Fruit fly (Drosophila melanogaster) whole organism, prepupa: Measurements from ENCODE around the gene NFAT.
A peak's percentile ranks its signal among the peaks of the same experiment; 100 is the strongest.

Experiments
- Blimp-1 ChIP-seq: fragments of 200-800 bp; sonication (Bioruptor generic); optimal IDR thresholded peaks from 3 replicates; lab custom pipeline; 2017; ENCODE audit warnings: missing biosample characterization, missing genetic modification characterization, mild to moderate bottlenecking, moderate library complexity, missing genetic modification reagents
- CG10631 ChIP-seq: fragments of 200-800 bp; sonication (Bioruptor generic); optimal IDR thresholded peaks from 2 replicates; lab custom pipeline; 2016; ENCODE audit warnings: missing biosample characterization, missing genetic modification characterization
- CG11294 ChIP-seq: fragments of 200-800 bp; sonication (Bioruptor generic); IDR thresholded peaks from 2 replicates; pipeline ENCODE4 v1.3.6; 2022; ENCODE audit warnings: missing biosample characterization, missing genetic modification characterization
- CG11762 ChIP-seq: fragments of 200-800 bp; sonication (Bioruptor generic); optimal IDR thresholded peaks from 3 replicates; lab custom pipeline; 2016; ENCODE audit warnings: missing biosample characterization, missing genetic modification characterization; ENCODE audit not compliant: insufficient read depth
- CG11902 ChIP-seq: fragments of 200-800 bp; sonication (Bioruptor generic); optimal IDR thresholded peaks from 3 replicates; lab custom pipeline; 2016; ENCODE audit warnings: missing biosample characterization, missing genetic modification characterization
- CG15336 ChIP-seq: fragments of 200-800 bp; sonication (Bioruptor generic); IDR thresholded peaks from 2 replicates; pipeline ENCODE4 v1.3.6; 2022; ENCODE audit warnings: missing biosample characterization, missing genetic modification characterization
- CG1621 ChIP-seq: fragments of 200-800 bp; sonication (Bioruptor generic); optimal IDR thresholded peaks from 3 replicates; lab custom pipeline; 2018; ENCODE audit warnings: missing biosample characterization, mild to moderate bottlenecking, missing genetic modification characterization
- CG16779 ChIP-seq: fragments of 200-800 bp; sonication (Bioruptor generic); optimal IDR thresholded peaks from 3 replicates; lab custom pipeline; 2017; ENCODE audit warnings: missing biosample characterization, mild to moderate bottlenecking, missing genetic modification characterization
- CG3032 ChIP-seq: fragments of 200-800 bp; optimal IDR thresholded peaks from 2 replicates; lab custom pipeline; 2019; ENCODE audit warnings: missing biosample characterization, mild to moderate bottlenecking, missing genetic modification characterization, moderate library complexity
- CG31627 ChIP-seq: fragments of 200-800 bp; sonication (Bioruptor generic); optimal IDR thresholded peaks from 3 replicates; lab custom pipeline; 2016; ENCODE audit warnings: missing biosample characterization, missing genetic modification characterization
- CG32006 ChIP-seq: fragments of 200-800 bp; sonication (Bioruptor generic); optimal IDR thresholded peaks from 3 replicates; lab custom pipeline; 2017; ENCODE audit warnings: missing biosample characterization, mild to moderate bottlenecking, missing genetic modification characterization
- CG34406 ChIP-seq: fragments of 200-800 bp; sonication (Bioruptor generic); optimal IDR thresholded peaks from 3 replicates; lab custom pipeline; 2016; ENCODE audit warnings: missing biosample characterization, missing genetic modification characterization
- CG4318 ChIP-seq: fragments of 200-800 bp; sonication (Bioruptor generic); optimal IDR thresholded peaks from 3 replicates; lab custom pipeline; 2017; ENCODE audit warnings: missing biosample characterization, mild to moderate bottlenecking, missing genetic modification characterization
- CG6163 ChIP-seq: fragments of 200-800 bp; sonication (Bioruptor generic); IDR thresholded peaks from 3 replicates; pipeline ENCODE4 v1.3.6; 2022; ENCODE audit warnings: missing biosample characterization, missing genetic modification characterization
- CG6792 ChIP-seq: fragments of 200-800 bp; sonication (Bioruptor generic); optimal IDR thresholded peaks from 3 replicates; lab custom pipeline; 2016; ENCODE audit warnings: missing biosample characterization, missing genetic modification characterization
- CG6808 ChIP-seq: fragments of 200-800 bp; sonication (Bioruptor generic); optimal IDR thresholded peaks from 3 replicates; lab custom pipeline; 2017; ENCODE audit warnings: missing biosample characterization, missing genetic modification characterization, mild to moderate bottlenecking, moderate library complexity, missing genetic modification reagents
- CG6854 ChIP-seq: fragments of 200-800 bp; sonication (Bioruptor generic); optimal IDR thresholded peaks from 2 replicates; lab custom pipeline; 2017; ENCODE audit warnings: missing biosample characterization, mild to moderate bottlenecking, missing genetic modification characterization
- CG7368 ChIP-seq: fragments of 200-800 bp; sonication (Bioruptor generic); optimal IDR thresholded peaks from 3 replicates; lab custom pipeline; 2016; ENCODE audit warnings: missing biosample characterization, missing genetic modification characterization
- CG8119 ChIP-seq: fragments of 200-800 bp; sonication (Bioruptor generic); IDR thresholded peaks from 3 replicates; pipeline ENCODE4 v1.3.6; 2022; ENCODE audit warnings: missing biosample characterization, missing genetic modification characterization
- CG8319 ChIP-seq: fragments of 200-800 bp; sonication (Bioruptor generic); optimal IDR thresholded peaks from 3 replicates; lab custom pipeline; 2016; ENCODE audit warnings: missing biosample characterization, missing genetic modification characterization
- CG8632 ChIP-seq: fragments of 200-800 bp; sonication (Bioruptor generic); optimal IDR thresholded peaks from 3 replicates; lab custom pipeline; 2016; ENCODE audit warnings: missing biosample characterization, missing genetic modification characterization
- CG9139 ChIP-seq: fragments of 200-800 bp; sonication (Bioruptor generic); optimal IDR thresholded peaks from 3 replicates; lab custom pipeline; 2017; ENCODE audit warnings: missing biosample characterization, mild to moderate bottlenecking, missing genetic modification characterization
- Eip75B ChIP-seq: fragments of 200-800 bp; sonication (Bioruptor generic); optimal IDR thresholded peaks from 3 replicates; lab custom pipeline; 2016; ENCODE audit warnings: missing biosample characterization, missing genetic modification characterization
- Eip78C ChIP-seq: fragments of 200-800 bp; sonication (Bioruptor generic); peaks from one replicate; lab custom pipeline; 2016; ENCODE audit warnings: missing biosample characterization, missing genetic modification characterization
- Ets96B ChIP-seq: fragments of 200-800 bp; optimal IDR thresholded peaks from 2 replicates; lab custom pipeline; 2019; ENCODE audit warnings: missing biosample characterization, mild to moderate bottlenecking, missing genetic modification characterization, moderate library complexity
- Gug ChIP-seq: fragments of 200-800 bp; sonication (Bioruptor generic); IDR thresholded peaks from 2 replicates; pipeline ENCODE4 v1.3.6; 2022; ENCODE audit warnings: missing biosample characterization, missing genetic modification characterization
- Hr38 ChIP-seq: sonication (Bioruptor generic); optimal IDR thresholded peaks from 2 replicates; lab custom pipeline; 2016; ENCODE audit warnings: missing biosample characterization, missing genetic modification characterization
- Hr39 ChIP-seq: fragments of 200-800 bp; sonication (Bioruptor generic); optimal IDR thresholded peaks from 2 replicates; lab custom pipeline; 2016; ENCODE audit warnings: missing biosample characterization, missing genetic modification characterization
- Hr4 ChIP-seq: fragments of 200-800 bp; sonication (Bioruptor generic); optimal IDR thresholded peaks from 3 replicates; lab custom pipeline; 2016; ENCODE audit warnings: missing biosample characterization, missing genetic modification characterization
- Sox102F ChIP-seq: fragments of 200-800 bp; sonication (Bioruptor generic); optimal IDR thresholded peaks from 2 replicates; lab custom pipeline; 2016; ENCODE audit warnings: missing biosample characterization, mild to moderate bottlenecking, missing genetic modification characterization
- Sox14 ChIP-seq: fragments of 200-800 bp; sonication (Bioruptor generic); optimal IDR thresholded peaks from 3 replicates; lab custom pipeline; 2016; ENCODE audit warnings: missing biosample characterization, missing genetic modification characterization
- Sox15 ChIP-seq: fragments of 200-800 bp; sonication (Bioruptor generic); optimal IDR thresholded peaks from 3 replicates; lab custom pipeline; 2016; ENCODE audit warnings: missing biosample characterization, missing genetic modification characterization
- cyc ChIP-seq: fragments of 200-800 bp; sonication (Bioruptor generic); optimal IDR thresholded peaks from 3 replicates; lab custom pipeline; 2016; ENCODE audit warnings: missing biosample characterization, missing genetic modification characterization
- dsx ChIP-seq: fragments of 200-800 bp; optimal IDR thresholded peaks from 3 replicates; lab custom pipeline; 2019; ENCODE audit warnings: missing biosample characterization, mild to moderate bottlenecking, missing genetic modification characterization, moderate library complexity; ENCODE audit not compliant: poor library complexity, severe bottlenecking
- eg ChIP-seq: fragments of 200-800 bp; sonication (Bioruptor generic); IDR thresholded peaks from 3 replicates; pipeline ENCODE4 v1.3.6; 2022; ENCODE audit warnings: missing biosample characterization, missing genetic modification characterization
- pdm3 ChIP-seq: fragments of 200-800 bp; sonication (Bioruptor generic); optimal IDR thresholded peaks from 3 replicates; lab custom pipeline; 2016; ENCODE audit warnings: missing biosample characterization, missing genetic modification characterization
- salr ChIP-seq, 2 experiments: fragments of 200-800 bp; sonication (Bioruptor generic); optimal IDR thresholded peaks; 3 replicates each; lab custom pipeline; 2016 to 2018; ENCODE audit warnings: missing biosample characterization in 2 of 2, missing genetic modification characterization in 2 of 2, mild to moderate bottlenecking in 1 of 2
- spab ChIP-seq: fragments of 200-800 bp; sonication (Bioruptor generic); optimal IDR thresholded peaks from 2 replicates; lab custom pipeline; 2017; ENCODE audit warnings: missing biosample characterization, mild to moderate bottlenecking, missing genetic modification characterization, missing genetic modification reagents
- ss ChIP-seq, 2 experiments: fragments of 200-800 bp; sonication (Bioruptor generic); optimal IDR thresholded peaks; 2 replicates in 1 of 2; 3 replicates in 1 of 2; lab custom pipeline; 2017 to 2018; ENCODE audit warnings: mild to moderate bottlenecking in 2 of 2, missing biosample characterization in 2 of 2, missing genetic modification characterization in 2 of 2, moderate library complexity in 1 of 2
- svp ChIP-seq: fragments of 200-800 bp; sonication (Bioruptor generic); peaks from one replicate; lab custom pipeline; 2016; ENCODE audit warnings: missing biosample characterization, missing genetic modification characterization
- topi ChIP-seq: fragments of 200-800 bp; sonication (Bioruptor generic); optimal IDR thresholded peaks from 3 replicates; lab custom pipeline; 2016; ENCODE audit warnings: missing biosample characterization, missing genetic modification characterization
- vri ChIP-seq: fragments of 200-800 bp; sonication (Bioruptor generic); optimal IDR thresholded peaks from 3 replicates; lab custom pipeline; 2016; ENCODE audit warnings: missing biosample characterization, mild to moderate bottlenecking, missing genetic modification characterization

Gene NFAT

DNA sequence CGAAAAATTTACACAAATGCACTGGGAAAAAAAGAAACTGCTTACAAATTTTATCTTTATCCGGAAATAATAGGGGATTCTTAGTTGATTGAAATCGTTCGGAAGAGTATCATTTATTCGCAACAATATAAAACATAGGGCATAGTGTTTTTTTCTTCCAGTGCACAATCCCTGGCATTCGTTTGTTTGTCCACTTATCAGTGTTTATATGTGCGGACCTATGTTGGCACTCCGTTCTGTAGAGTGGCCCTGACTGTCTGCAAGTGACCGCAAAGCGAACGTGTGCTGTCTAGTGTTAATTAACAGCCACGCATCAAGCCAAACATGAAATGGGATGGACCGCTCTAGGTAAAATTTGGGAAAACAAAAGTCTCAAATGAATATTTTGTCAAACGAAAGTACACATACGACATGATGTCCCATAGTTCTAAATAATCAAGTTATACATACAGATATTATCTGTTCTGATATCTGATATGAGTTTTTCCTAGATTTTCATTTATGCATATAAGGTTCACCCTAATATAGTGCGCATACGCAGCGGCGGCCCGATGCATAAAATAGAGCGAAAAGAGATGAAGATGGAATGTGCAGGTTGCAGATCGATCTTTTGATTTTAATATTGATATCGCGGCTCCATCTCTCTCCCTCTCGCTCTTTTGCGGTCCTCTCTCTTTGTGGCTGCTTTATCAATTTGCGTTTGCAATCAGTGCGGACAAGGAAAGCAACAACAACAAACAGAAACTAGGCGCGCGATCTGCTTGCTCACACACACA, 16.8 kb downstream of the NFAT start (continued):
- peak; percentile 82 for TF ChIP-seq CG4318 (GFP tag; lab: Kevin White, UChicago)
- TF ChIP-seq Gug: peak; percentile 64
- TF ChIP-seq Hr38 (GFP tag; lab: Kevin White, UChicago): peak; percentile 65
- peak; percentile 77 for TF ChIP-seq CG6792 (GFP tag; lab: Kevin White, UChicago)
- peak; percentile 74 for TF ChIP-seq Sox102F
- peak; percentile 76 for TF ChIP-seq Sox14 (GFP tag; lab: Kevin White, UChicago)
- peak; percentile 18 for TF ChIP-seq svp (GFP tag; lab: Kevin White, UChicago)
- peak; percentile 75 for TF ChIP-seq CG7368 (GFP tag; lab: Kevin White, UChicago)
- peak; percentile 84 for TF ChIP-seq Eip75B (GFP tag; lab: Kevin White, UChicago)
- TF ChIP-seq CG11762 (GFP tag; lab: Kevin White, UChicago): peak; percentile 69
- peak; percentile 68 for TF ChIP-seq CG8319 (GFP tag; lab: Kevin White, UChicago)
- TF ChIP-seq spab (GFP tag; lab: Kevin White, UChicago): peak; percentile 84
- peak; percentile 90 for TF ChIP-seq pdm3 (GFP tag; lab: Kevin White, UChicago)
- peak; percentile 79 for TF ChIP-seq CG3032 (tag; lab: Kevin White, UChicago)
- TF ChIP-seq ss (GFP tag; optimal IDR thresholded peaks at IDR 0.05; lab: Kevin White, UChicago): peak; percentile 75 to 85
- TF ChIP-seq vri (GFP tag; lab: Kevin White, UChicago): peak; percentile 75
- peak; percentile 81 for TF ChIP-seq Hr39 (GFP tag; lab: Kevin White, UChicago)
- peak; percentile 85 for TF ChIP-seq CG6808
- peak; percentile 93 for TF ChIP-seq CG32006

DNA sequence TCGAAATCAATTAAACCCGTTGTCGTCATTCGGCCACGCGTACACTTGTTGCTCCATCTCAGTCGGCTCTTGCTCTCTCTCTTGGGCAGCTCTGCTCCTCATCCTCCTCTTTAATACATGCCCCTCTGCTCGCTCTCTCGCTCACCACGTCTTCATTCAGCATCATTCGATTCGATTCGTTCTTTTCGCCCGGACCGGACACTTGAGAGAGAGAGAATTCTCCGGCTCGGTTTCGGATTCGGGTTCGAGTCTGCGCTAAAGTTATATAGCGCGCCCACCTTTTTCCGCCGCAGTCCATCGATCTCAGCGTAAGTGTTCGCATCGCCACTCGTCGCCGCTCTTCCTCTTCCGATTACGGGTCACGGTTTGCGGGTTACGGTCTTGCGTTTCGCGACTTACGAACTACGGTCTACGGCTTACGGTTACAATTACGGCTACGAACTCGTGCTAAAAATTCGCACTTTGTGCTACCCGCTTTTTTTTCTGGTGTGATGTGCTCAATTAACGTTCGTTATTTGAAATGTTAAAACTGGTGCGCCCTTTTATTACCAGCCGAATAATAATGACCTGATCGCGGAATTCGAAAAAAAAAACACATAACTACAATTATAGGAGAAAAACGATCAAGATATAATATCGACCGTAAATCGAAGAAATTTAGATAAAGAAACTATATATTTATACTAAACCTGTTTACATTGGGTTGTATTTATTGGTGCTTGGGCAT, 17.5 kb downstream of the NFAT start:
- TF ChIP-seq CG11294 (no peak), Ets96B (tag; lab: Kevin White, UChicago) (no peak), Blimp-1 (GFP tag; lab: Kevin White, UChicago) (no peak), dsx (peak; percentile 8), CG6163 (GFP tag; lab: Robert Waterston, UW) (0 out of 3 replicates have a peak, but pooled peaks have one; percentile 25), CG6808 (no peak), vri (GFP tag; lab: Kevin White, UChicago) (peak; percentile 45), svp (GFP tag; lab: Kevin White, UChicago) (peak; percentile 92), topi (GFP tag; lab: Kevin White, UChicago) (no peak), CG16779 (tag; lab: Kevin White, UChicago) (peak; percentile 42), CG10631 (no peak), CG9139 (peak; percentile 25), Gug (no peak), Sox15 (no peak), salr (GFP tag; optimal IDR thresholded peaks at IDR 0.05; lab: Kevin White, UChicago) (peak in 1 of 2 experiments; percentile 32), cyc (GFP tag; lab: Kevin White, UChicago) (no peak), ss (GFP tag; optimal IDR thresholded peaks at IDR 0.05; lab: Kevin White, UChicago) (peak in 1 of 2 experiments; percentile 31), CG6854 (peak; percentile 59), CG15336 (GFP tag; lab: Robert Waterston, UW) (peak; percentile 48), CG11902 (GFP tag; lab: Kevin White, UChicago) (no peak), CG34406 (GFP tag; lab: Kevin White, UChicago) (peak; percentile 12), CG1621 (tag; lab: Kevin White, UChicago) (peak; percentile 100), CG8119 (GFP tag; lab: Robert Waterston, UW) (no peak), Sox14 (GFP tag; lab: Kevin White, UChicago) (no peak), Eip78C (GFP tag; lab: Kevin White, UChicago) (peak; percentile 80), CG31627 (GFP tag; lab: Kevin White, UChicago) (no peak), Hr4 (GFP tag; lab: Kevin White, UChicago) (no peak), eg (peak; percentile 50; the same call in 1 of the 3 replicates), CG8632 (GFP tag; lab: Kevin White, UChicago) (no peak)
- TF ChIP-seq, all 60 proteins: peak for 14
